Fruit fly (Drosophila melanogaster) Kc167 (cell line): ENCODE data around the gene CG14100.

Experiments
- Myc ChIP-seq: fragments of >200 bp; optimal IDR thresholded peaks from 2 replicates; lab custom pipeline; 2017; ENCODE audit warnings: missing external identifiers
- insv ChIP-seq: fragments of >200 bp; optimal IDR thresholded peaks from 3 replicates; lab custom pipeline; 2018; ENCODE audit warnings: missing external identifiers
- psq ChIP-seq: fragments of >200 bp; optimal IDR thresholded peaks from 2 replicates; lab custom pipeline; 2017; ENCODE audit warnings: missing external identifiers
- ttk ChIP-seq: sonication (Bioruptor generic); optimal IDR thresholded peaks from 2 replicates; lab custom pipeline; 2017; ENCODE audit warnings: missing external identifiers

- no peak for TF ChIP-seq Myc (lab: Kevin White, UChicago)
- TF ChIP-seq psq (lab: Kevin White, UChicago), result no peak
- TF ChIP-seq insv (lab: Kevin White, UChicago), result no peak
- TF ChIP-seq ttk (lab: Kevin White, UChicago), result no peak
Measured at dm6 chr3L:19632766-19633632, 42.7 kb upstream of the CG14100 start.
